Worm (Caenorhabditis elegans) whole organism, young adult: ENCODE data around the gene coq-2.

Source experiments
- B0019.2 ChIP-seq: fragments of 200-800 bp; sonication (Bioruptor generic); conservative IDR thresholded peaks from 2 replicates; pipeline ENCODE4 v1.3.6; 2022; ENCODE audit warnings: missing genetic modification reagents, missing genetic modification characterization, missing compliant biosample characterization
- B0035.1 ChIP-seq: sonication (generic microtip); optimal IDR thresholded peaks from 2 replicates; lab custom pipeline; 2016; ENCODE audit warnings: missing genetic modification characterization, mild to moderate bottlenecking, missing compliant biosample characterization, missing genotype, missing genetic modification reagents
- C06A6.2 ChIP-seq: fragments of 200-800 bp; sonication (Bioruptor generic); conservative IDR thresholded peaks from 2 replicates; pipeline ENCODE4 v1.3.6; 2022; ENCODE audit warnings: missing genetic modification characterization, missing compliant biosample characterization
- D2030.7 ChIP-seq: fragments of 200-800 bp; sonication (Bioruptor generic); IDR thresholded peaks from 2 replicates; pipeline ENCODE4 v1.3.6; 2022; ENCODE audit warnings: missing genetic modification reagents, missing genetic modification characterization, missing compliant biosample characterization
- F10E7.11 ChIP-seq: sonication (generic microtip); optimal IDR thresholded peaks from 2 replicates; lab custom pipeline; 2017; ENCODE audit warnings: mild to moderate bottlenecking, missing genetic modification characterization, moderate library complexity, missing compliant biosample characterization
- F23B12.7 ChIP-seq: sonication (generic microtip); optimal IDR thresholded peaks from 2 replicates; lab custom pipeline; 2017; ENCODE audit warnings: missing genetic modification characterization, mild to moderate bottlenecking, missing compliant biosample characterization, antibody characterized with exemption, moderate library complexity; ENCODE audit not compliant: insufficient read depth
- F33H1.4 ChIP-seq: fragments of 200-800 bp; sonication (Bioruptor generic); IDR thresholded peaks from 2 replicates; pipeline ENCODE4 v1.3.6; 2022; ENCODE audit warnings: missing genetic modification reagents, missing genetic modification characterization, missing compliant biosample characterization
- F39B2.1 ChIP-seq: fragments of 200-800 bp; sonication (Bioruptor generic); IDR thresholded peaks from 2 replicates; pipeline ENCODE4 v1.3.6; 2022; ENCODE audit warnings: missing genetic modification reagents, missing genetic modification characterization, missing compliant biosample characterization
- Y53G8AR.9 ChIP-seq: fragments of 200-800 bp; sonication (Bioruptor generic); conservative IDR thresholded peaks from 2 replicates; pipeline ENCODE4 v1.3.6; 2022; ENCODE audit warnings: missing genetic modification reagents, missing genetic modification characterization, missing compliant biosample characterization
- Y67H2A.10 ChIP-seq: fragments of 200-800 bp; sonication (Bioruptor generic); conservative IDR thresholded peaks from 2 replicates; pipeline ENCODE4 v1.3.6; 2022; ENCODE audit warnings: missing genetic modification reagents, missing genetic modification characterization, missing compliant biosample characterization
- Y79H2A.3 ChIP-seq: fragments of 200-800 bp; sonication (Bioruptor generic); conservative IDR thresholded peaks from 2 replicates; pipeline ENCODE4 v1.3.6; 2022; ENCODE audit warnings: missing genetic modification reagents, missing genetic modification characterization, missing compliant biosample characterization
- ZK185.1 ChIP-seq: sonication (generic microtip); optimal IDR thresholded peaks from 2 replicates; lab custom pipeline; 2016; ENCODE audit warnings: mild to moderate bottlenecking, missing genetic modification characterization, missing compliant biosample characterization; ENCODE audit not compliant: poor library complexity, severe bottlenecking
- atf-7 ChIP-seq: sonication (generic microtip); optimal IDR thresholded peaks from 2 replicates; lab custom pipeline; 2017; ENCODE audit warnings: mild to moderate bottlenecking, missing genetic modification characterization, missing compliant biosample characterization
- attf-6 ChIP-seq: fragments of 200-800 bp; sonication (Bioruptor generic); IDR thresholded peaks from 2 replicates; pipeline ENCODE4 v1.3.6; 2022; ENCODE audit warnings: missing genetic modification reagents, missing genetic modification characterization, missing compliant biosample characterization
- bed-1 ChIP-seq: fragments of 200-800 bp; sonication (Bioruptor generic); IDR thresholded peaks from 2 replicates; pipeline ENCODE4 v1.3.6; 2022; ENCODE audit warnings: missing genetic modification reagents, missing genetic modification characterization, missing compliant biosample characterization
- bed-2 ChIP-seq: fragments of 200-800 bp; sonication (Bioruptor generic); IDR thresholded peaks from 2 replicates; pipeline ENCODE4 v1.3.6; 2022; ENCODE audit warnings: missing genetic modification reagents, missing genetic modification characterization, missing compliant biosample characterization
- ceh-100 ChIP-seq: fragments of 200-800 bp; sonication (Bioruptor generic); IDR thresholded peaks from 2 replicates; pipeline ENCODE4 v1.3.6; 2022; ENCODE audit warnings: missing genetic modification reagents, missing genetic modification characterization, missing compliant biosample characterization
- dox-1 ChIP-seq: fragments of 200-800 bp; sonication (Bioruptor generic); IDR thresholded peaks from 2 replicates; pipeline ENCODE4 v1.3.6; 2022; ENCODE audit warnings: missing genetic modification reagents, missing genetic modification characterization, missing compliant biosample characterization
- dpl-1 ChIP-seq: fragments of 150-350 bp; optimal IDR thresholded peaks from 2 replicates; lab custom pipeline; 2014; ENCODE audit warnings: missing biosample characterization, missing genetic modification reagents, missing genetic modification characterization
- efl-1 ChIP-seq: fragments of 150-350 bp; optimal IDR thresholded peaks from 2 replicates; lab custom pipeline; 2014; ENCODE audit warnings: missing biosample characterization, missing genetic modification reagents, missing genetic modification characterization
- egl-44 ChIP-seq: fragments of 200-800 bp; sonication (Bioruptor generic); IDR thresholded peaks from 2 replicates; pipeline ENCODE4 v1.3.6; 2022; ENCODE audit warnings: missing genetic modification reagents, missing genetic modification characterization, missing compliant biosample characterization
- him-1 ChIP-seq: sonication (generic microtip); optimal IDR thresholded peaks from 2 replicates; lab custom pipeline; 2016; ENCODE audit warnings: missing genotype, missing genetic modification reagents, missing genetic modification characterization, missing compliant biosample characterization
- hsf-1 ChIP-seq: fragments of 200-800 bp; sonication (Bioruptor generic); IDR thresholded peaks from 2 replicates; pipeline ENCODE4 v1.3.6; 2022; ENCODE audit warnings: missing genetic modification reagents, missing genetic modification characterization, missing compliant biosample characterization
- let-607 ChIP-seq, 2 experiments: fragments of 200-800 bp in 1 of 2; sonication (Bioruptor generic) in 1 of 2; sonication (generic microtip) in 1 of 2; optimal IDR thresholded peaks; 2 replicates each; lab custom pipeline; 2016 to 2018; ENCODE audit warnings: mild to moderate bottlenecking in 2 of 2, missing compliant biosample characterization in 2 of 2, missing genetic modification characterization in 2 of 2, moderate library complexity in 2 of 2, missing genotype in 1 of 2
- lin-26 ChIP-seq: fragments of 200-800 bp; sonication (Bioruptor generic); IDR thresholded peaks from 2 replicates; pipeline ENCODE4 v1.3.6; 2022; ENCODE audit warnings: missing genetic modification reagents, missing genetic modification characterization, missing compliant biosample characterization
- lir-1 ChIP-seq: fragments of 200-800 bp; sonication (Bioruptor generic); conservative IDR thresholded peaks from 2 replicates; pipeline ENCODE4 v1.3.6; 2022; ENCODE audit warnings: missing genetic modification reagents, missing genetic modification characterization, missing compliant biosample characterization
- lsl-1 ChIP-seq: fragments of 200-800 bp; sonication (Bioruptor generic); optimal IDR thresholded peaks from 2 replicates; lab custom pipeline; 2018; ENCODE audit warnings: mild to moderate bottlenecking, missing genetic modification characterization, moderate library complexity, missing compliant biosample characterization
- madf-8 ChIP-seq: fragments of 200-800 bp; sonication (Bioruptor generic); conservative IDR thresholded peaks from 2 replicates; pipeline ENCODE4 v1.3.6; 2022; ENCODE audit warnings: missing genetic modification reagents, missing genetic modification characterization, missing compliant biosample characterization
- mel-28 ChIP-seq: sonication (generic microtip); optimal IDR thresholded peaks from 2 replicates; lab custom pipeline; 2016; ENCODE audit warnings: borderline replicate concordance, mild to moderate bottlenecking, missing genetic modification characterization, missing compliant biosample characterization
- mxl-1 ChIP-seq: sonication (generic microtip); optimal IDR thresholded peaks from 2 replicates; lab custom pipeline; 2016; ENCODE audit warnings: missing genetic modification characterization, missing compliant biosample characterization
- nfya-1 ChIP-seq: sonication (generic microtip); optimal IDR thresholded peaks from 2 replicates; lab custom pipeline; 2017; ENCODE audit warnings: antibody characterized with exemption, missing compliant biosample characterization, missing genetic modification characterization, borderline replicate concordance; ENCODE audit not compliant: insufficient read depth
- nhr-27 ChIP-seq: fragments of 200-800 bp; sonication (Bioruptor generic); optimal IDR thresholded peaks from 2 replicates; lab custom pipeline; 2018; ENCODE audit warnings: mild to moderate bottlenecking, missing genetic modification characterization, moderate library complexity, missing compliant biosample characterization
- pbrm-1 ChIP-seq: fragments of 200-800 bp; sonication (Bioruptor generic); IDR thresholded peaks from 2 replicates; pipeline ENCODE4 v1.3.6; 2022; ENCODE audit warnings: missing genetic modification reagents, missing genetic modification characterization, missing compliant biosample characterization
- pha-4 ChIP-seq: fragments of 150-350 bp; sonication (generic microtip); optimal IDR thresholded peaks from 2 replicates; lab custom pipeline; 2014; ENCODE audit warnings: missing biosample characterization, missing genetic modification reagents, missing genetic modification characterization
- rpc-1 ChIP-seq, 2 experiments: fragments of 150-350 bp in 1 of 2; sonication (generic microtip) in 1 of 2; optimal IDR thresholded peaks; 2 replicates each; lab custom pipeline; 2014 to 2018; ENCODE audit warnings: missing biosample characterization in 1 of 2, missing genetic modification characterization in 1 of 2, missing genetic modification reagents in 1 of 2, missing genotype in 1 of 2
- sea-2 ChIP-seq: fragments of 200-800 bp; sonication (Bioruptor generic); IDR thresholded peaks from 2 replicates; pipeline ENCODE4 v1.3.6; 2022; ENCODE audit warnings: missing genetic modification characterization, missing compliant biosample characterization
- snpc-1.1 ChIP-seq: sonication (generic microtip); optimal IDR thresholded peaks from 2 replicates; lab custom pipeline; 2017; ENCODE audit warnings: missing genetic modification characterization, mild to moderate bottlenecking, missing compliant biosample characterization, antibody characterized with exemption, moderate library complexity, missing genotype, missing genetic modification reagents; ENCODE audit not compliant: insufficient read depth
- snpc-1.3 ChIP-seq: sonication (generic microtip); optimal IDR thresholded peaks from 2 replicates; lab custom pipeline; 2017; ENCODE audit warnings: missing genetic modification characterization, mild to moderate bottlenecking, missing compliant biosample characterization, antibody characterized with exemption, moderate library complexity, missing genotype, missing genetic modification reagents; ENCODE audit not compliant: insufficient read depth
- unc-130 ChIP-seq: sonication (generic microtip); optimal IDR thresholded peaks from 2 replicates; lab custom pipeline; 2016; ENCODE audit warnings: missing genetic modification reagents, missing genetic modification characterization, missing compliant biosample characterization
- zim-3 ChIP-seq: sonication (generic microtip); optimal IDR thresholded peaks from 2 replicates; lab custom pipeline; 2017; ENCODE audit warnings: mild to moderate bottlenecking, missing genetic modification characterization, moderate library complexity, missing compliant biosample characterization
- ztf-25 ChIP-seq: fragments of 200-800 bp; sonication (Bioruptor generic); IDR thresholded peaks from 2 replicates; pipeline ENCODE4 v1.3.6; 2022; ENCODE audit warnings: missing genetic modification reagents, missing genetic modification characterization, missing compliant biosample characterization
- ztf-26 ChIP-seq: sonication (generic microtip); optimal IDR thresholded peaks from 2 replicates; lab custom pipeline; 2017; ENCODE audit warnings: missing genetic modification characterization, missing compliant biosample characterization
- ztf-28 ChIP-seq: fragments of 200-800 bp; sonication (Bioruptor generic); IDR thresholded peaks from 2 replicates; pipeline ENCODE4 v1.3.6; 2022; ENCODE audit warnings: missing genetic modification reagents, missing genetic modification characterization, missing compliant biosample characterization
- ztf-3 ChIP-seq: fragments of 200-800 bp; sonication (Bioruptor generic); optimal IDR thresholded peaks from 2 replicates; lab custom pipeline; 2018; ENCODE audit warnings: mild to moderate bottlenecking, missing genetic modification characterization, missing compliant biosample characterization

Gene coq-2

ce11 chrIII:6887574-6887973 is 48.2 kb upstream of the coq-2 start (continued):
- peak; percentile 85 for TF ChIP-seq D2030.7 (GFP tag; lab: Robert Waterston, UW)
- peak; percentile 47 for TF ChIP-seq zim-3 (tag; lab: Kevin White, UChicago)
- TF ChIP-seq ceh-100 (GFP tag; lab: Robert Waterston, UW): 0 out of 2 replicates have a peak, but pooled peaks have one; percentile 56
- TF ChIP-seq F39B2.1 (GFP tag; lab: Robert Waterston, UW): no peak
- no peak for TF ChIP-seq sea-2 (GFP tag; lab: Robert Waterston, UW)
- peak; percentile 75 for TF ChIP-seq ZK185.1 (tag; lab: Kevin White, UChicago)
- TF ChIP-seq rpc-1 (optimal IDR thresholded peaks at IDR 0.05; lab: Kevin White, UChicago): peak; percentile 86
- TF ChIP-seq rpc-1 (tag; optimal IDR thresholded peaks at IDR 0.05; lab: Kevin White, UChicago): peak; percentile 93
- TF ChIP-seq egl-44 (GFP tag; lab: Robert Waterston, UW): peak; percentile 70; the same call in 1 of the 2 replicates
- no peak for TF ChIP-seq B0019.2
- TF ChIP-seq atf-7 (tag; lab: Kevin White, UChicago): no peak
- peak; percentile 40 for TF ChIP-seq nhr-27 (tag; lab: Kevin White, UChicago)
- TF ChIP-seq mel-28 (tag; lab: Kevin White, UChicago): no peak
- peak; percentile 64; the same call in 1 of the 2 replicates for TF ChIP-seq hsf-1 (GFP tag; lab: Robert Waterston, UW)
- peak; percentile 43 for TF ChIP-seq him-1
- TF ChIP-seq F33H1.4 (GFP tag; lab: Robert Waterston, UW): peak; percentile 37; the same call in 1 of the 2 replicates
- TF ChIP-seq pha-4 (tag; lab: Kevin White, UChicago): no peak
- peak; percentile 39 for TF ChIP-seq lsl-1
- no peak for TF ChIP-seq dpl-1 (GFP tag; lab: Kevin White, UChicago)
- peak; percentile 75 for TF ChIP-seq unc-130 (GFP tag; lab: Kevin White, UChicago)
- peak; percentile 77 for TF ChIP-seq mxl-1 (tag; lab: Kevin White, UChicago)
- 0 out of 2 replicates have a peak, but pooled peaks have one; percentile 18 for TF ChIP-seq madf-8 (GFP tag; lab: Robert Waterston, UW)
- 0 out of 2 replicates have a peak, but pooled peaks have one; percentile 38 for TF ChIP-seq Y67H2A.10 (GFP tag; lab: Robert Waterston, UW)

ce11 chrIII:6888497-6888896 is 47.3 kb upstream of the coq-2 start:
- TF ChIP-seq ztf-3 (GFP tag; lab: Kevin White, UChicago) (no peak), unc-130 (GFP tag; lab: Kevin White, UChicago) (no peak), efl-1 (GFP tag; lab: Kevin White, UChicago) (no peak), Y53G8AR.9 (GFP tag; lab: Robert Waterston, UW) (no peak), pbrm-1 (GFP tag; lab: Robert Waterston, UW) (0 out of 2 replicates have a peak, but pooled peaks have one; percentile 50), snpc-1.3 (tag; lab: Kevin White, UChicago) (peak; percentile 13), bed-1 (GFP tag; lab: Robert Waterston, UW) (no peak), bed-2 (GFP tag; lab: Robert Waterston, UW) (no peak), sea-2 (GFP tag; lab: Robert Waterston, UW) (no peak), ztf-25 (GFP tag; lab: Robert Waterston, UW) (0 out of 2 replicates have a peak, but pooled peaks have one; percentile 7), ztf-26 (tag; lab: Kevin White, UChicago) (peak; percentile 26), rpc-1 (optimal IDR thresholded peaks at IDR 0.05; lab: Kevin White, UChicago) (peak; percentile 80), rpc-1 (tag; optimal IDR thresholded peaks at IDR 0.05; lab: Kevin White, UChicago) (peak; percentile 76), F10E7.11 (tag; lab: Kevin White, UChicago) (no peak), Y67H2A.10 (GFP tag; lab: Robert Waterston, UW) (no peak), D2030.7 (GFP tag; lab: Robert Waterston, UW) (0 out of 2 replicates have a peak, but pooled peaks have one; percentile 22), lir-1 (GFP tag; lab: Robert Waterston, UW) (no peak), ztf-28 (GFP tag; lab: Robert Waterston, UW) (no peak), nfya-1 (tag; lab: Kevin White, UChicago) (no peak), F23B12.7 (tag; lab: Kevin White, UChicago) (peak; percentile 65), dox-1 (no peak), B0035.1 (tag; lab: Kevin White, UChicago) (no peak), C06A6.2 (GFP tag; lab: Robert Waterston, UW) (no peak), F33H1.4 (GFP tag; lab: Robert Waterston, UW) (no peak), attf-6 (GFP tag; lab: Robert Waterston, UW) (peak; percentile 53; the same call in 1 of the 2 replicates), let-607 (tag; optimal IDR thresholded peaks at IDR 0.05; lab: Kevin White, UChicago) (no peak), lin-26 (GFP tag; lab: Robert Waterston, UW) (peak; percentile 81), Y79H2A.3 (no peak), snpc-1.1 (tag; lab: Kevin White, UChicago) (no peak)
